Worm (Caenorhabditis elegans) whole organism, midembryonic: ENCODE data around the gene T12G3.2.

Experiments
- T22C8.4 ChIP-seq: fragments of 200-800 bp; sonication (Bioruptor generic); IDR thresholded peaks from 2 replicates; pipeline ENCODE4 v1.3.6; 2022; ENCODE audit warnings: missing genetic modification characterization, missing compliant biosample characterization
- cog-1 ChIP-seq: sonication (generic microtip); optimal IDR thresholded peaks from 2 replicates; lab custom pipeline; 2016; ENCODE audit warnings: missing genetic modification characterization, missing compliant biosample characterization
- flt-1 ChIP-seq: fragments of 200-800 bp; sonication (Bioruptor generic); IDR thresholded peaks from 2 replicates; pipeline ENCODE4 v1.3.6; 2022; ENCODE audit warnings: missing genetic modification characterization, missing compliant biosample characterization
- klf-2 ChIP-seq: fragments of 200-800 bp; sonication (Bioruptor generic); conservative IDR thresholded peaks from 2 replicates; pipeline ENCODE4 v1.3.6; 2022; ENCODE audit warnings: missing genetic modification reagents, missing genetic modification characterization, missing compliant biosample characterization
- med-1 ChIP-seq: sonication (generic microtip); optimal IDR thresholded peaks from 2 replicates; lab custom pipeline; 2017; ENCODE audit warnings: missing genetic modification characterization, mild to moderate bottlenecking, missing compliant biosample characterization, antibody characterized with exemption, missing genetic modification reagents; ENCODE audit not compliant: insufficient read depth
- ref-1 ChIP-seq: fragments of 200-800 bp; sonication (Bioruptor generic); conservative IDR thresholded peaks from 2 replicates; pipeline ENCODE4 v1.3.6; 2022; ENCODE audit warnings: missing genetic modification reagents, missing genetic modification characterization, missing compliant biosample characterization
- tab-1 ChIP-seq: fragments of 200-800 bp; sonication (Bioruptor generic); IDR thresholded peaks from 2 replicates; pipeline ENCODE4 v1.3.6; 2022; ENCODE audit warnings: missing genetic modification characterization, missing compliant biosample characterization
- ztf-23 ChIP-seq: fragments of 200-800 bp; sonication (Bioruptor generic); IDR thresholded peaks from 2 replicates; pipeline ENCODE4 v1.3.6; 2022; ENCODE audit warnings: missing genetic modification reagents, missing genetic modification characterization, missing compliant biosample characterization
- ztf-29 ChIP-seq: fragments of 200-800 bp; sonication (Bioruptor generic); IDR thresholded peaks from 2 replicates; pipeline ENCODE4 v1.3.6; 2022; ENCODE audit warnings: missing genetic modification reagents, missing genetic modification characterization, missing compliant biosample characterization

The T12G3.2 gene

ce11 chrIV:12034776-12035175 lies 12.0 kb downstream of the T12G3.2 start:
- TF ChIP-seq ref-1 (no peak), ztf-23 (GFP tag; lab: Robert Waterston, UW) (no peak), T22C8.4 (GFP tag; lab: Robert Waterston, UW) (no peak), flt-1 (GFP tag; lab: Robert Waterston, UW) (no peak), cog-1 (no peak), ztf-29 (GFP tag; lab: Robert Waterston, UW) (no peak), klf-2 (GFP tag; lab: Robert Waterston, UW) (no peak), tab-1 (GFP tag; lab: Robert Waterston, UW) (no peak)

ce11 chrIV:12033985-12034384 lies 12.8 kb downstream of the T12G3.2 start, which contains the start of gene sqst-1:
Gene sqst-1, plus strand, starts transcription at chrIV:12034282.
- TF ChIP-seq med-1 (GFP tag; lab: Kevin White, UChicago) = no peak
- TF ChIP-seq tab-1 (GFP tag; lab: Robert Waterston, UW) = no peak
- TF ChIP-seq T22C8.4 (GFP tag; lab: Robert Waterston, UW) = no peak
- TF ChIP-seq flt-1 (GFP tag; lab: Robert Waterston, UW) = no peak
- TF ChIP-seq ztf-29 (GFP tag; lab: Robert Waterston, UW) = no peak
- no peak for TF ChIP-seq cog-1
- TF ChIP-seq klf-2 (GFP tag; lab: Robert Waterston, UW) = no peak
- no peak for TF ChIP-seq ztf-23 (GFP tag; lab: Robert Waterston, UW)
- no peak for TF ChIP-seq ref-1

- TF ChIP-seq ztf-29 (GFP tag; lab: Robert Waterston, UW) (0 out of 2 replicates have a peak, but pooled peaks have one; percentile 41), ztf-23 (GFP tag; lab: Robert Waterston, UW) (0 out of 2 replicates have a peak, but pooled peaks have one; percentile 45), klf-2 (GFP tag; lab: Robert Waterston, UW) (no peak), T22C8.4 (GFP tag; lab: Robert Waterston, UW) (peak; percentile 77), med-1 (GFP tag; lab: Kevin White, UChicago) (no peak), tab-1 (GFP tag; lab: Robert Waterston, UW) (no peak), cog-1 (peak; percentile 81), flt-1 (GFP tag; lab: Robert Waterston, UW) (no peak), ref-1 (no peak)
Observed at ce11 chrIV:12032383-12032782, 14.4 kb downstream of the T12G3.2 start.

ce11 chrIV:12031003-12031402 lies 15.8 kb downstream of the T12G3.2 start, which contains the start of the genes T12G3.6 and mrpl-51:
Gene T12G3.6, minus strand, starts transcription at chrIV:12031271.
Gene mrpl-51, plus strand, starts transcription at chrIV:12031324.
- no peak for TF ChIP-seq klf-2 (GFP tag; lab: Robert Waterston, UW)
- TF ChIP-seq tab-1 (GFP tag; lab: Robert Waterston, UW) = no peak
- no peak for TF ChIP-seq cog-1
- TF ChIP-seq T22C8.4 (GFP tag; lab: Robert Waterston, UW) = no peak
- TF ChIP-seq med-1 (GFP tag; lab: Kevin White, UChicago) = no peak
- no peak for TF ChIP-seq flt-1 (GFP tag; lab: Robert Waterston, UW)
- TF ChIP-seq ztf-23 (GFP tag; lab: Robert Waterston, UW) = no peak
- no peak for TF ChIP-seq ztf-29 (GFP tag; lab: Robert Waterston, UW)
- no peak for TF ChIP-seq ref-1

ce11 chrIV:12029722-12030182 lies 17.0 kb downstream of the T12G3.2 start, which contains the start of gene T12G3.11:
Gene T12G3.11, minus strand, starts transcription at chrIV:12029772.
- TF ChIP-seq ref-1 (no peak), ztf-23 (GFP tag; lab: Robert Waterston, UW) (no peak), cog-1 (no peak), ztf-29 (GFP tag; lab: Robert Waterston, UW) (no peak), klf-2 (GFP tag; lab: Robert Waterston, UW) (no peak), tab-1 (GFP tag; lab: Robert Waterston, UW) (no peak), flt-1 (GFP tag; lab: Robert Waterston, UW) (no peak), T22C8.4 (GFP tag; lab: Robert Waterston, UW) (no peak), med-1 (GFP tag; lab: Kevin White, UChicago) (no peak)

ce11 chrIV:12029074-12029473 lies 17.7 kb downstream of the T12G3.2 start, which contains the start of gene tgn-38:
Gene tgn-38, minus strand, starts transcription at chrIV:12029174.
- TF ChIP-seq ref-1 (no peak), cog-1 (no peak), klf-2 (GFP tag; lab: Robert Waterston, UW) (no peak), ztf-29 (GFP tag; lab: Robert Waterston, UW) (no peak), T22C8.4 (GFP tag; lab: Robert Waterston, UW) (no peak), tab-1 (GFP tag; lab: Robert Waterston, UW) (no peak), med-1 (GFP tag; lab: Kevin White, UChicago) (no peak), ztf-23 (GFP tag; lab: Robert Waterston, UW) (no peak), flt-1 (GFP tag; lab: Robert Waterston, UW) (no peak)

- TF ChIP-seq flt-1 (GFP tag; lab: Robert Waterston, UW) (no peak), med-1 (GFP tag; lab: Kevin White, UChicago) (no peak), ztf-29 (GFP tag; lab: Robert Waterston, UW) (no peak), tab-1 (GFP tag; lab: Robert Waterston, UW) (no peak), T22C8.4 (GFP tag; lab: Robert Waterston, UW) (no peak), ref-1 (no peak), cog-1 (no peak), ztf-23 (GFP tag; lab: Robert Waterston, UW) (no peak), klf-2 (GFP tag; lab: Robert Waterston, UW) (no peak)
Observed at ce11 chrIV:12021360-12021759, 25.4 kb downstream of the T12G3.2 start.

- no peak for TF ChIP-seq ztf-29 (GFP tag; lab: Robert Waterston, UW)
- no peak for TF ChIP-seq tab-1 (GFP tag; lab: Robert Waterston, UW)
- no peak for TF ChIP-seq klf-2 (GFP tag; lab: Robert Waterston, UW)
- no peak for TF ChIP-seq T22C8.4 (GFP tag; lab: Robert Waterston, UW)
- no peak for TF ChIP-seq flt-1 (GFP tag; lab: Robert Waterston, UW)
- no peak for TF ChIP-seq ztf-23 (GFP tag; lab: Robert Waterston, UW)
- TF ChIP-seq med-1 (GFP tag; lab: Kevin White, UChicago) = no peak
- TF ChIP-seq cog-1 = no peak
- no peak for TF ChIP-seq ref-1
Observed at ce11 chrIV:12018920-12019319, 27.8 kb downstream of the T12G3.2 start.

- no peak for TF ChIP-seq flt-1 (GFP tag; lab: Robert Waterston, UW)
- TF ChIP-seq ref-1 = no peak
Observed at ce11 chrIV:12015586-12015985, 31.2 kb downstream of the T12G3.2 start, which contains the start of gene lips-6. Gene lips-6, minus strand, starts transcription at chrIV:12015686.
